Fruit fly (Drosophila melanogaster): ENCODE results near the gene CG4116.

The CG4116 gene

dm6 chrX:3068292-3068691 is 930 bp upstream of the CG4116 start (continued):
- TF ChIP-seq trem (tag; optimal IDR thresholded peaks at IDR 0.05) (no peak), seq (GFP tag; IDR thresholded peaks at IDR 0.05) (no peak), Hr3 (GFP tag; optimal IDR thresholded peaks at IDR 0.05) (peak; percentile 6), otp (GFP tag; IDR thresholded peaks at IDR 0.05) (peak; percentile 45; the same call in 2 of the 3 replicates), sim (GFP tag; IDR thresholded peaks at IDR 0.05) (0 out of 2 replicates have a peak, but pooled peaks have one; percentile 37), CG4617 (GFP tag; optimal IDR thresholded peaks at IDR 0.05; ENCODE audit: borderline replicate concordance) (no peak), CTCF (GFP tag; optimal IDR thresholded peaks at IDR 0.05) (peak; percentile 40), CG8478 (optimal IDR thresholded peaks at IDR 0.05) (no peak), Dip3 (GFP tag; optimal IDR thresholded peaks at IDR 0.05) (no peak), CG15011 (GFP tag; optimal IDR thresholded peaks at IDR 0.05) (peak; percentile 4), Gsc (GFP tag; IDR thresholded peaks at IDR 0.05) (no peak), Max (GFP tag; optimal IDR thresholded peaks at IDR 0.05) (no peak), Fer1 (GFP tag; optimal IDR thresholded peaks at IDR 0.05) (peak; percentile 25), CG1792 (GFP tag; optimal IDR thresholded peaks at IDR 0.05) (no peak), Dfd (GFP tag; optimal IDR thresholded peaks at IDR 0.05) (no peak), so (GFP tag; IDR thresholded peaks at IDR 0.05) (no peak), CG18764 (GFP tag; optimal IDR thresholded peaks at IDR 0.05) (peak; percentile 13), chif (GFP tag; optimal IDR thresholded peaks at IDR 0.05) (peak; percentile 44 to 67), gcm (GFP tag; optimal IDR thresholded peaks at IDR 0.05) (peak; percentile 23), CG14014 (GFP tag; IDR thresholded peaks at IDR 0.05) (no peak), ken (GFP tag; IDR thresholded peaks at IDR 0.05) (peak; percentile 58; the same call in 1 of the 3 replicates), Hr51 (GFP tag; optimal IDR thresholded peaks at IDR 0.05) (peak; percentile 15 to 24), CG32532 (GFP tag; IDR thresholded peaks at IDR 0.05) (peak; percentile 45; the same call in 1 of the 2 replicates), CG9797 (GFP tag; optimal IDR thresholded peaks at IDR 0.05) (no peak), hbn (GFP tag; IDR thresholded peaks at IDR 0.05; ENCODE audit: partially characterized antibody) (no peak), tap (tag; optimal IDR thresholded peaks at IDR 0.05) (no peak), nom (GFP tag; optimal IDR thresholded peaks at IDR 0.05) (no peak), CG17612 (GFP tag; IDR thresholded peaks at IDR 0.05) (no peak), Sox102F (GFP tag; optimal IDR thresholded peaks at IDR 0.05) (peak; percentile 60), MBD-R2 (GFP tag; IDR thresholded peaks at IDR 0.05) (no peak), CG8290 (GFP tag; optimal IDR thresholded peaks at IDR 0.05) (no peak), CG8290 (tag; optimal IDR thresholded peaks at IDR 0.05) (peak in 1 of 2 experiments; percentile 15), CG3726 (GFP tag; IDR thresholded peaks at IDR 0.05) (0 out of 3 replicates have a peak, but pooled peaks have one; percentile 43), CG8359 (GFP tag; optimal IDR thresholded peaks at IDR 0.05; ENCODE audit: borderline replicate concordance) (no peak), grn (GFP tag; optimal IDR thresholded peaks at IDR 0.05) (no peak), sug (tag; optimal IDR thresholded peaks at IDR 0.05) (no peak), corto (GFP tag; optimal IDR thresholded peaks at IDR 0.05) (no peak), CG13123 (GFP tag; optimal IDR thresholded peaks at IDR 0.05) (no peak), CG15514 (GFP tag; optimal IDR thresholded peaks at IDR 0.05) (peak; percentile 4), CG7839 (tag; optimal IDR thresholded peaks at IDR 0.05) (peak; percentile 57), ro (GFP tag; IDR thresholded peaks at IDR 0.05) (no peak), ind (GFP tag; optimal IDR thresholded peaks at IDR 0.05) (peak; percentile 31), CG6854 (GFP tag; optimal IDR thresholded peaks at IDR 0.05) (no peak), TFAM (GFP tag; optimal IDR thresholded peaks at IDR 0.05) (no peak), abd-A (tag; optimal IDR thresholded peaks at IDR 0.05) (no peak), bigmax (GFP tag; optimal IDR thresholded peaks at IDR 0.05) (no peak), Poxn (GFP tag; IDR thresholded peaks at IDR 0.05) (no peak), CG17912 (GFP tag; optimal IDR thresholded peaks at IDR 0.05) (no peak), CG12744 (GFP tag; optimal IDR thresholded peaks at IDR 0.05) (peak; percentile 27), Rfx (GFP tag; IDR thresholded peaks at IDR 0.05) (peak; percentile 36; the same call in 1 of the 2 replicates), Antp (GFP tag; optimal IDR thresholded peaks at IDR 0.05) (peak; percentile 37), mam (GFP tag; optimal IDR thresholded peaks at IDR 0.05) (no peak), CG12659 (GFP tag; optimal IDR thresholded peaks at IDR 0.05) (no peak)
